Fruit fly (Drosophila melanogaster): ENCODE data around the gene Pura.

The Pura gene

DNA sequence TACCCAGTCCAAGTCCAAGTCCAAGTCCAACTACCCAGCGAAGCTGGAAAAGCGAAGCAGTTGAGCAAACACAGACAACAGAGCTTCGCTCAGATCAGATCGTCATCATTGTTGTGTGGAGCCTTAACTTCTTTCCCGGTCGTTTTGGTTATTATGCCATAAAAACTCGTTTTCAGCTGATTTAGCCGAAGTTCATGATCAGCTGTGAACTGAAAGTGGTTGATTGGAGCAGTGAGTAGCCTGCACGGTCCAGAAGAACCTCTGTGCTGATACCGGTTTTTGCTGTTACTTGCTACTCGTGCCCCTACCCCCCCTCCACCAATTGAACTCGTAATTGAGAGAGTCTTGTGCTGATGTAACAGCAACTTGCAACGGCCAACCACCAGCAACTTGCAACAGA lies 17.6 kb downstream of the Pura start:
- peak; percentile 75 for TF ChIP-seq EcR (GFP tag; optimal IDR thresholded peaks at IDR 0.05)
- no peak for TF ChIP-seq Pif1A (GFP tag; optimal IDR thresholded peaks at IDR 0.05)

- TF ChIP-seq CG8301 (tag; optimal IDR thresholded peaks at IDR 0.05) = peak; percentile 83
- peak; percentile 69; the same call in 1 of the 2 replicates for TF ChIP-seq rn (GFP tag; IDR thresholded peaks at IDR 0.05)
- TF ChIP-seq CG34367 (tag; optimal IDR thresholded peaks at IDR 0.05) = peak; percentile 59
- TF ChIP-seq EcR (GFP tag; optimal IDR thresholded peaks at IDR 0.05) = no peak
- peak; percentile 87 for TF ChIP-seq CG14655 (GFP tag; optimal IDR thresholded peaks at IDR 0.05)
- TF ChIP-seq CG4496 (GFP tag; IDR thresholded peaks at IDR 0.05) = peak; percentile 88
- TF ChIP-seq Pif1A (GFP tag; optimal IDR thresholded peaks at IDR 0.05) = peak; percentile 65
- no peak for TF ChIP-seq CG10348 (GFP tag; IDR thresholded peaks at IDR 0.05)
- peak; percentile 65; the same call in 2 of the 3 replicates for TF ChIP-seq fd96Ca (GFP tag; IDR thresholded peaks at IDR 0.05)
- 0 out of 2 replicates have a peak, but pooled peaks have one; percentile 22 for TF ChIP-seq CG12605 (GFP tag; IDR thresholded peaks at IDR 0.05)
- TF ChIP-seq D1 (tag; optimal IDR thresholded peaks at IDR 0.05) = no peak
- peak; percentile 76 for TF ChIP-seq CG17806 (tag; optimal IDR thresholded peaks at IDR 0.05)
- peak; percentile 1 for TF ChIP-seq Snoo (tag; optimal IDR thresholded peaks at IDR 0.05)
- TF ChIP-seq CG32121 (GFP tag; IDR thresholded peaks at IDR 0.05) = peak; percentile 86
- no peak for TF ChIP-seq gl (tag; optimal IDR thresholded peaks at IDR 0.05)
- peak; percentile 86 for TF ChIP-seq Ets98B (GFP tag; IDR thresholded peaks at IDR 0.05)
- TF ChIP-seq CG9948 (tag; optimal IDR thresholded peaks at IDR 0.05) = peak; percentile 73
- TF ChIP-seq Pif1B (GFP tag; optimal IDR thresholded peaks at IDR 0.05) = peak; percentile 60
- no peak for TF ChIP-seq CG13204 (GFP tag; optimal IDR thresholded peaks at IDR 0.05)
- peak; percentile 62 for TF ChIP-seq CG15710 (tag; optimal IDR thresholded peaks at IDR 0.05)
- TF ChIP-seq CG8159 (tag; optimal IDR thresholded peaks at IDR 0.05) = peak; percentile 54
Observed at dm6 chr3L:7611229-7611628, 18.3 kb downstream of the Pura start.

dm6 chr3L:7614226-7614625 lies 21.3 kb downstream of the Pura start:
- TF ChIP-seq rn (GFP tag; IDR thresholded peaks at IDR 0.05) (no peak), Ets98B (GFP tag; IDR thresholded peaks at IDR 0.05) (peak; percentile 35; the same call in 1 of the 2 replicates), CG8159 (tag; optimal IDR thresholded peaks at IDR 0.05) (peak; percentile 75), EcR (GFP tag; optimal IDR thresholded peaks at IDR 0.05) (no peak), fd96Ca (GFP tag; IDR thresholded peaks at IDR 0.05) (no peak), CG10348 (GFP tag; IDR thresholded peaks at IDR 0.05) (0 out of 2 replicates have a peak, but pooled peaks have one; percentile 11), Pif1B (GFP tag; optimal IDR thresholded peaks at IDR 0.05) (peak; percentile 49), CG34367 (tag; optimal IDR thresholded peaks at IDR 0.05) (peak; percentile 46), CG12605 (GFP tag; IDR thresholded peaks at IDR 0.05) (0 out of 2 replicates have a peak, but pooled peaks have one; percentile 38), CG4496 (GFP tag; IDR thresholded peaks at IDR 0.05) (peak; percentile 70; the same call in 2 of the 3 replicates), CG9948 (tag; optimal IDR thresholded peaks at IDR 0.05) (peak; percentile 73), CG15710 (tag; optimal IDR thresholded peaks at IDR 0.05) (peak; percentile 63), Snoo (tag; optimal IDR thresholded peaks at IDR 0.05) (peak; percentile 56), CG8301 (tag; optimal IDR thresholded peaks at IDR 0.05) (peak; percentile 57), D1 (tag; optimal IDR thresholded peaks at IDR 0.05) (no peak), CG17806 (tag; optimal IDR thresholded peaks at IDR 0.05) (peak; percentile 75), CG14655 (GFP tag; optimal IDR thresholded peaks at IDR 0.05) (peak; percentile 55), CG13204 (GFP tag; optimal IDR thresholded peaks at IDR 0.05) (peak; percentile 19), CG32121 (GFP tag; IDR thresholded peaks at IDR 0.05) (0 out of 2 replicates have a peak, but pooled peaks have one; percentile 35), Pif1A (GFP tag; optimal IDR thresholded peaks at IDR 0.05) (peak; percentile 68), gl (tag; optimal IDR thresholded peaks at IDR 0.05) (peak; percentile 22)

DNA sequence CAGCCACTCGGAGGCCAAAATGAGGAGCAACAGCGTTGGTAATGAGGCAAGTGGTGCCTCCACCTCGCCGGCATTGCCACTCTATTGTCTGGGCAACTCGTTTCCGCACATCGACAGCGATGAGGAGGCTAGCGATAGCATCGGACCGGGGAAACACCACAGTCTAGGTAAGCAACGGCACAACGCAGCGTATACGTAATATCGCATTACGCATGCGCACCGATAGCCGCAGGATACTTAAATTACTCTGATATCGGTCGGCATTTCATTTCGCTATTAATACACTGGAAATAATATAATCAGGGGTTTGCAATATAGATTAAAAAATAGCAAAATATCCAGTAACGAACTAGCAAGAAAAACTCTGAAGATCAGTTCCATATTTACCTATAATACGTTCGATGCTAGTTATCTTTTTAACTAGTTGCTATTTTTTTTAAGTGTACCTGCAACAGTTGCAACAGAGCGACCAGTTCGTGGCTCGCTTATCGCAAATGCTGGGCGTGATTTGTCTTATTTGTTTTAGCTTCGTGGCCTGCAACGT lies 24.6 kb downstream of the Pura start:
- TF ChIP-seq CG13204 (GFP tag; optimal IDR thresholded peaks at IDR 0.05) (no peak), CG34367 (tag; optimal IDR thresholded peaks at IDR 0.05) (no peak), fd96Ca (GFP tag; IDR thresholded peaks at IDR 0.05) (peak; percentile 78), CG10348 (GFP tag; IDR thresholded peaks at IDR 0.05) (no peak), CG8301 (tag; optimal IDR thresholded peaks at IDR 0.05) (peak; percentile 60), CG12605 (GFP tag; IDR thresholded peaks at IDR 0.05) (peak; percentile 73), CG15710 (tag; optimal IDR thresholded peaks at IDR 0.05) (no peak), CG4496 (GFP tag; IDR thresholded peaks at IDR 0.05) (peak; percentile 80), EcR (GFP tag; optimal IDR thresholded peaks at IDR 0.05) (no peak), gl (tag; optimal IDR thresholded peaks at IDR 0.05) (no peak), CG9948 (tag; optimal IDR thresholded peaks at IDR 0.05) (no peak), Pif1A (GFP tag; optimal IDR thresholded peaks at IDR 0.05) (peak; percentile 40), Snoo (tag; optimal IDR thresholded peaks at IDR 0.05) (no peak), Ets98B (GFP tag; IDR thresholded peaks at IDR 0.05) (peak; percentile 53), Pif1B (GFP tag; optimal IDR thresholded peaks at IDR 0.05) (no peak), CG17806 (tag; optimal IDR thresholded peaks at IDR 0.05) (peak; percentile 16), rn (GFP tag; IDR thresholded peaks at IDR 0.05) (no peak; the same call in 1 of the 2 replicates), CG32121 (GFP tag; IDR thresholded peaks at IDR 0.05) (peak; percentile 86), CG14655 (GFP tag; optimal IDR thresholded peaks at IDR 0.05) (peak; percentile 56), D1 (tag; optimal IDR thresholded peaks at IDR 0.05) (no peak), CG8159 (tag; optimal IDR thresholded peaks at IDR 0.05) (peak; percentile 0)

DNA sequence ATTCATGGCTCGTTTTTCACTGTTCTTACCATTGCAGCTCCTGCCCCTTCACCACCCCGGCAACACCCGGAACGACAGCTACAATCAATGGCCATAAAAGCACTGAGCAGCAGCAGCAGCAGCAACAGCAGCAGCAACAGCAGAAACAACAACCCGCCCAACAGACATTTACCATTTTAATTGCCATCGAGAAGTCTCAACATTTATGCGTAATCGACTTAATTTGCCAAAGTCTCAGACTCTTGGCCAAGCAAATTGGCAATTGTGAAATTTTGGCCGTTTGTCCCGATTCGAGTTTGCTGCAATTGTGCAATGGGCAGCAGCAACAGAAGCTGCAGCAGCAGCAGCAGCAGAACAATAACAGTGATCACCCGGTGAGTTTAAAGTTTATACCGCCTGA lies 31.7 kb downstream of the Pura start:
- TF ChIP-seq Pif1B (GFP tag; optimal IDR thresholded peaks at IDR 0.05) = no peak
- no peak for TF ChIP-seq CG8159 (tag; optimal IDR thresholded peaks at IDR 0.05)
- no peak for TF ChIP-seq Pif1A (GFP tag; optimal IDR thresholded peaks at IDR 0.05)
- TF ChIP-seq fd96Ca (GFP tag; IDR thresholded peaks at IDR 0.05) = no peak
- no peak for TF ChIP-seq rn (GFP tag; IDR thresholded peaks at IDR 0.05)
- no peak for TF ChIP-seq CG4496 (GFP tag; IDR thresholded peaks at IDR 0.05)
- no peak for TF ChIP-seq CG14655 (GFP tag; optimal IDR thresholded peaks at IDR 0.05)
- no peak for TF ChIP-seq D1 (tag; optimal IDR thresholded peaks at IDR 0.05)
- TF ChIP-seq CG34367 (tag; optimal IDR thresholded peaks at IDR 0.05) = no peak
- no peak for TF ChIP-seq gl (tag; optimal IDR thresholded peaks at IDR 0.05)
- no peak for TF ChIP-seq CG8301 (tag; optimal IDR thresholded peaks at IDR 0.05)
- TF ChIP-seq CG12605 (GFP tag; IDR thresholded peaks at IDR 0.05) = no peak
- TF ChIP-seq Snoo (tag; optimal IDR thresholded peaks at IDR 0.05) = no peak
- TF ChIP-seq CG32121 (GFP tag; IDR thresholded peaks at IDR 0.05) = no peak
- no peak for TF ChIP-seq Ets98B (GFP tag; IDR thresholded peaks at IDR 0.05)
- no peak for TF ChIP-seq CG10348 (GFP tag; IDR thresholded peaks at IDR 0.05)
- no peak for TF ChIP-seq CG9948 (tag; optimal IDR thresholded peaks at IDR 0.05)
- TF ChIP-seq CG15710 (tag; optimal IDR thresholded peaks at IDR 0.05) = no peak
